Fruit fly (Drosophila melanogaster) S2 (cell line): ENCODE data around the gene zye.

Source experiments
- CG8478 ChIP-seq: fragments of >200 bp; optimal IDR thresholded peaks from 2 replicates; lab custom pipeline; 2018
- CTCF ChIP-seq, 2 experiments: fragments of >200 bp; optimal IDR thresholded peaks; 2 replicates each; lab custom pipeline; 2018

DNA sequence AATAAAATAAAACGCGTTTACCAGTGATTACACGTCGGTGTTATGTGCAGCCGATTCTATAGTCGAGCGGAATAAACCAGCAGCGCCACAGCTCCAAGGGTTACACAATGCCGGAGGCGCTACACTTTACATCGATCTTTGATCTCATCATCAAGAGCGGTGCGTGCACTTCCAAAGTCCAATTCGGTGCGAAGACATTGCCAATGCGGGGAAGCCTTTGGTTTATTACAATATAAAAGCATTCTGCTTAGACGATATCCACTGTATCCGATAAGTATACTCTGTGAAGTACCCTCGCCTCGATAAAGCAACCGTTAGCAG, 25.6 kb upstream of the zye start:
- no peak for TF ChIP-seq CG8478
- no peak for TF ChIP-seq CTCF (optimal IDR thresholded peaks at IDR 0.05; lab: Kevin White, UChicago)
